Worm (Caenorhabditis elegans) whole organism, young adult: Measurements from ENCODE around the gene frk-1.

Experiments used
- F10E7.11 ChIP-seq: sonication (generic microtip); optimal IDR thresholded peaks from 2 replicates; lab custom pipeline; 2017; ENCODE audit warnings: mild to moderate bottlenecking, missing genetic modification characterization, moderate library complexity, missing compliant biosample characterization
- F52B5.7 ChIP-seq: sonication (generic microtip); optimal IDR thresholded peaks from 2 replicates; lab custom pipeline; 2016; ENCODE audit warnings: mild to moderate bottlenecking, missing genetic modification characterization, missing compliant biosample characterization
- Y53G8AR.9 ChIP-seq: fragments of 200-800 bp; sonication (Bioruptor generic); conservative IDR thresholded peaks from 2 replicates; pipeline ENCODE4 v1.3.6; 2022; ENCODE audit warnings: missing genetic modification reagents, missing genetic modification characterization, missing compliant biosample characterization
- ceh-100 ChIP-seq: fragments of 200-800 bp; sonication (Bioruptor generic); IDR thresholded peaks from 2 replicates; pipeline ENCODE4 v1.3.6; 2022; ENCODE audit warnings: missing genetic modification reagents, missing genetic modification characterization, missing compliant biosample characterization
- ceh-27 ChIP-seq: fragments of 200-800 bp; sonication (Bioruptor generic); optimal IDR thresholded peaks from 2 replicates; lab custom pipeline; 2018; ENCODE audit warnings: mild to moderate bottlenecking, missing genetic modification characterization, moderate library complexity, missing compliant biosample characterization
- hmg-1.2 ChIP-seq: fragments of 200-800 bp; sonication (Bioruptor generic); IDR thresholded peaks from 2 replicates; pipeline ENCODE4 v1.3.6; 2022; ENCODE audit warnings: missing genetic modification reagents, missing genetic modification characterization, missing compliant biosample characterization
- lin-26 ChIP-seq: fragments of 200-800 bp; sonication (Bioruptor generic); IDR thresholded peaks from 2 replicates; pipeline ENCODE4 v1.3.6; 2022; ENCODE audit warnings: missing genetic modification reagents, missing genetic modification characterization, missing compliant biosample characterization
- xnd-1 ChIP-seq: sonication (generic microtip); optimal IDR thresholded peaks from 2 replicates; lab custom pipeline; 2016; ENCODE audit warnings: missing genotype, missing genetic modification reagents, missing genetic modification characterization, missing compliant biosample characterization
- zim-3 ChIP-seq: sonication (generic microtip); optimal IDR thresholded peaks from 2 replicates; lab custom pipeline; 2017; ENCODE audit warnings: mild to moderate bottlenecking, missing genetic modification characterization, moderate library complexity, missing compliant biosample characterization

- no peak for TF ChIP-seq F52B5.7 (tag; lab: Kevin White, UChicago)
- TF ChIP-seq F10E7.11 (tag; lab: Kevin White, UChicago): no peak
- no peak for TF ChIP-seq zim-3
- no peak for TF ChIP-seq ceh-27
- no peak for TF ChIP-seq lin-26
- TF ChIP-seq ceh-100 (GFP tag; lab: Robert Waterston, UW): no peak
- TF ChIP-seq Y53G8AR.9 (GFP tag; lab: Robert Waterston, UW): no peak
- TF ChIP-seq xnd-1 (tag; lab: Kevin White, UChicago): no peak
- no peak for TF ChIP-seq hmg-1.2 (GFP tag; lab: Robert Waterston, UW)
Measured at ce11 chrIV:10022991-10023390, 20.0 kb upstream of the frk-1 start, which contains the start of gene F44D12.8.
